Fruit fly (Drosophila melanogaster) whole organism, embryonic: ENCODE data around the gene Nph.
A peak's percentile ranks its signal among the peaks of the same experiment; 100 is the strongest.

Source experiments
- Abd-B ChIP-seq: fragments of 200-800 bp; sonication (Bioruptor generic); optimal IDR thresholded peaks from 2 replicates; lab custom pipeline; 2018; ENCODE audit warnings: missing biosample characterization, mild to moderate bottlenecking, missing genetic modification characterization, moderate library complexity
- BtbVII ChIP-seq: fragments of 200-800 bp; sonication (Bioruptor generic); optimal IDR thresholded peaks from 3 replicates; lab custom pipeline; 2017; ENCODE audit warnings: missing biosample characterization, mild to moderate bottlenecking, missing genetic modification characterization
- CG10366 ChIP-seq: fragments of 200-800 bp; sonication (Bioruptor generic); IDR thresholded peaks from 2 replicates; pipeline ENCODE4 v1.3.6; 2022; ENCODE audit warnings: missing biosample characterization, missing genetic modification characterization
- CG11398 ChIP-seq: fragments of 200-800 bp; sonication (Bioruptor generic); optimal IDR thresholded peaks from 2 replicates; lab custom pipeline; 2016; ENCODE audit warnings: missing biosample characterization, missing genetic modification characterization
- CG12104 ChIP-seq: fragments of 200-800 bp; sonication (Bioruptor generic); optimal IDR thresholded peaks from 3 replicates; lab custom pipeline; 2016; ENCODE audit warnings: missing biosample characterization, missing genetic modification characterization
- CG12219 ChIP-seq: fragments of 200-800 bp; sonication (Bioruptor generic); optimal IDR thresholded peaks from 3 replicates; lab custom pipeline; 2018; ENCODE audit warnings: missing biosample characterization, mild to moderate bottlenecking, missing genetic modification characterization
- CG1233 ChIP-seq: fragments of 200-800 bp; sonication (Bioruptor generic); optimal IDR thresholded peaks from 4 replicates; lab custom pipeline; 2018; ENCODE audit warnings: missing biosample characterization, mild to moderate bottlenecking, missing genetic modification characterization
- CG13123 ChIP-seq: fragments of 200-800 bp; sonication (Bioruptor generic); optimal IDR thresholded peaks from 2 replicates; lab custom pipeline; 2016; ENCODE audit warnings: missing biosample characterization, missing genetic modification characterization
- CG13296 ChIP-seq: fragments of 200-800 bp; sonication (Bioruptor generic); optimal IDR thresholded peaks from 3 replicates; lab custom pipeline; 2018; ENCODE audit warnings: missing biosample characterization, mild to moderate bottlenecking, missing genetic modification characterization
- CG13424 ChIP-seq: fragments of 200-800 bp; sonication (Bioruptor generic); optimal IDR thresholded peaks from 2 replicates; lab custom pipeline; 2019; ENCODE audit warnings: missing biosample characterization, mild to moderate bottlenecking, missing genetic modification characterization, moderate library complexity
- CG15011 ChIP-seq: fragments of 200-800 bp; sonication (Bioruptor generic); optimal IDR thresholded peaks from 3 replicates; lab custom pipeline; 2018; ENCODE audit warnings: missing biosample characterization, mild to moderate bottlenecking, missing genetic modification characterization
- CG15514 ChIP-seq: fragments of 200-800 bp; sonication (Bioruptor generic); optimal IDR thresholded peaks from 3 replicates; lab custom pipeline; 2017; ENCODE audit warnings: missing biosample characterization, missing genetic modification characterization, mild to moderate bottlenecking, moderate library complexity, missing genetic modification reagents
- CG16813 ChIP-seq: fragments of 200-800 bp; sonication (Bioruptor generic); IDR thresholded peaks from 3 replicates; pipeline ENCODE4 v1.3.6; 2022; ENCODE audit warnings: missing biosample characterization, missing genetic modification characterization; ENCODE audit not compliant: partially characterized antibody
- CG17612 ChIP-seq: fragments of 200-800 bp; sonication (Bioruptor generic); IDR thresholded peaks from 2 replicates; pipeline ENCODE4 v1.3.6; 2022; ENCODE audit warnings: missing biosample characterization, missing genetic modification characterization
- CG18262 ChIP-seq: fragments of 200-800 bp; optimal IDR thresholded peaks from 3 replicates; lab custom pipeline; 2019; ENCODE audit warnings: missing biosample characterization, mild to moderate bottlenecking, missing genetic modification characterization, moderate library complexity
- CG18476 ChIP-seq: fragments of 200-800 bp; sonication (Bioruptor generic); optimal IDR thresholded peaks from 2 replicates; lab custom pipeline; 2016; ENCODE audit warnings: missing biosample characterization, mild to moderate bottlenecking, missing genetic modification characterization
- CG2116 ChIP-seq: fragments of 200-800 bp; sonication (Bioruptor generic); optimal IDR thresholded peaks from 3 replicates; lab custom pipeline; 2018; ENCODE audit warnings: missing biosample characterization, mild to moderate bottlenecking, missing genetic modification characterization
- CG3065 ChIP-seq: fragments of 200-800 bp; sonication (Bioruptor generic); optimal IDR thresholded peaks from 2 replicates; lab custom pipeline; 2016; ENCODE audit warnings: missing biosample characterization, missing genetic modification characterization
- CG3163 ChIP-seq: fragments of 200-800 bp; sonication (Bioruptor generic); optimal IDR thresholded peaks from 3 replicates; lab custom pipeline; 2016; ENCODE audit warnings: missing biosample characterization, missing genetic modification characterization
- CG6175 ChIP-seq: fragments of 200-800 bp; sonication (Bioruptor generic); IDR thresholded peaks from 3 replicates; pipeline ENCODE4 v1.3.6; 2022; ENCODE audit warnings: missing biosample characterization, missing genetic modification characterization
- CG6689 ChIP-seq: fragments of 200-800 bp; sonication (Bioruptor generic); IDR thresholded peaks from 2 replicates; pipeline ENCODE4 v1.3.6; 2022; ENCODE audit warnings: missing biosample characterization, missing genetic modification characterization
- CG6765 ChIP-seq: fragments of 200-800 bp; sonication (Bioruptor generic); optimal IDR thresholded peaks from 3 replicates; lab custom pipeline; 2017; ENCODE audit warnings: missing biosample characterization, mild to moderate bottlenecking, missing genetic modification characterization
- CG6813 ChIP-seq: fragments of 200-800 bp; sonication (Bioruptor generic); optimal IDR thresholded peaks from 2 replicates; lab custom pipeline; 2017; ENCODE audit warnings: missing biosample characterization, missing genetic modification characterization, mild to moderate bottlenecking, moderate library complexity, missing genetic modification reagents
- CG8290 ChIP-seq, 3 experiments: fragments of 200-800 bp; sonication (Bioruptor generic); optimal IDR thresholded peaks; 2 replicates each; lab custom pipeline; 2016 to 2019; ENCODE audit warnings: missing biosample characterization in 3 of 3, missing genetic modification characterization in 3 of 3, mild to moderate bottlenecking in 2 of 3, moderate library complexity in 1 of 3
- CG9215 ChIP-seq: fragments of 200-800 bp; sonication (Bioruptor generic); IDR thresholded peaks from 2 replicates; pipeline ENCODE4 v1.3.6; 2022; ENCODE audit warnings: missing biosample characterization, missing genetic modification characterization
- CG9797 ChIP-seq: fragments of 200-800 bp; sonication (Bioruptor generic); optimal IDR thresholded peaks from 3 replicates; lab custom pipeline; 2018; ENCODE audit warnings: missing biosample characterization, mild to moderate bottlenecking, missing genetic modification characterization
- Dfd ChIP-seq, 2 experiments: fragments of >200 bp; optimal IDR thresholded peaks; 2 replicates each; lab custom pipeline; 2017; ENCODE audit warnings: missing biosample characterization in 2 of 2, missing genetic modification characterization in 2 of 2
- Dll ChIP-seq: fragments of 200-800 bp; sonication (Bioruptor generic); IDR thresholded peaks from 4 replicates; pipeline ENCODE4 v1.3.6; 2022; ENCODE audit warnings: missing biosample characterization, missing genetic modification characterization; ENCODE audit not compliant: partially characterized antibody
- Eip74EF ChIP-seq, 2 experiments: fragments of 200-800 bp in 1 of 2; fragments of >200 bp in 1 of 2; sonication (Bioruptor generic) in 1 of 2; optimal IDR thresholded peaks; 2 replicates each; lab custom pipeline; 2017 to 2019; ENCODE audit warnings: missing biosample characterization in 2 of 2, missing genetic modification characterization in 2 of 2, mild to moderate bottlenecking in 1 of 2, moderate library complexity in 1 of 2
- HLHmδ ChIP-seq: fragments of 200-800 bp; sonication (Bioruptor generic); optimal IDR thresholded peaks from 2 replicates; lab custom pipeline; 2018; ENCODE audit warnings: missing biosample characterization, mild to moderate bottlenecking, missing genetic modification characterization, moderate library complexity
- Pdp1 ChIP-seq, 2 experiments: fragments of 200-800 bp; sonication (Bioruptor generic); optimal IDR thresholded peaks; 3 replicates each; lab custom pipeline; 2016; ENCODE audit warnings: missing biosample characterization in 2 of 2, missing genetic modification characterization in 2 of 2, mild to moderate bottlenecking in 1 of 2, moderate library complexity in 1 of 2
- Usf ChIP-seq: fragments of 200-800 bp; sonication (Bioruptor generic); optimal IDR thresholded peaks from 2 replicates; lab custom pipeline; 2017; ENCODE audit warnings: missing genotype, missing biosample characterization, missing genetic modification characterization
- Vsx1 ChIP-seq: fragments of 200-800 bp; sonication (Bioruptor generic); optimal IDR thresholded peaks from 2 replicates; lab custom pipeline; 2017; ENCODE audit warnings: missing biosample characterization, mild to moderate bottlenecking, missing genetic modification characterization, missing genetic modification reagents
- bab2 ChIP-seq: fragments of 200-800 bp; sonication (Bioruptor generic); optimal IDR thresholded peaks from 2 replicates; lab custom pipeline; 2016; ENCODE audit warnings: missing biosample characterization, missing genetic modification characterization
- br ChIP-seq: fragments of >200 bp; optimal IDR thresholded peaks from 2 replicates; lab custom pipeline; 2017
- btn ChIP-seq: fragments of 200-800 bp; sonication (Bioruptor generic); optimal IDR thresholded peaks from 2 replicates; lab custom pipeline; 2016; ENCODE audit warnings: missing biosample characterization, missing genetic modification characterization
- caup ChIP-seq: fragments of 200-800 bp; sonication (Bioruptor generic); optimal IDR thresholded peaks from 3 replicates; lab custom pipeline; 2017; ENCODE audit warnings: missing biosample characterization, mild to moderate bottlenecking, missing genetic modification characterization, moderate library complexity; ENCODE audit not compliant: severe bottlenecking
- chinmo ChIP-seq: fragments of 200-800 bp; sonication (Bioruptor generic); IDR thresholded peaks from 4 replicates; pipeline ENCODE4 v1.3.6; 2022; ENCODE audit warnings: missing biosample characterization, missing genetic modification characterization; ENCODE audit not compliant: partially characterized antibody
- da ChIP-seq: fragments of 200-800 bp; sonication (Bioruptor generic); optimal IDR thresholded peaks from 2 replicates; lab custom pipeline; 2016; ENCODE audit warnings: missing biosample characterization, missing genetic modification characterization
- gem ChIP-seq: fragments of 200-800 bp; sonication (Bioruptor generic); optimal IDR thresholded peaks from 2 replicates; lab custom pipeline; 2019; ENCODE audit warnings: missing biosample characterization, mild to moderate bottlenecking, missing genetic modification characterization, moderate library complexity
- inv ChIP-seq: fragments of 200-800 bp; sonication (Bioruptor generic); IDR thresholded peaks from 2 replicates; pipeline ENCODE4 v1.3.6; 2022; ENCODE audit warnings: missing biosample characterization, missing genetic modification characterization; ENCODE audit not compliant: partially characterized antibody
- kay ChIP-seq: fragments of 200-800 bp; sonication (Bioruptor generic); optimal IDR thresholded peaks from 2 replicates; lab custom pipeline; 2016; ENCODE audit warnings: missing biosample characterization, missing genetic modification characterization
- kni ChIP-seq: fragments of 200-800 bp; sonication (Bioruptor generic); optimal IDR thresholded peaks from 3 replicates; lab custom pipeline; 2017; ENCODE audit warnings: mild to moderate bottlenecking, missing biosample characterization, missing genetic modification reagents, missing genetic modification characterization
- lola ChIP-seq, 3 experiments: fragments of >200 bp in 2 of 3; fragments of 200-800 bp in 1 of 3; sonication (Bioruptor generic) in 1 of 3; optimal IDR thresholded peaks; 2 replicates each; lab custom pipeline; 2017 to 2019; ENCODE audit warnings: missing biosample characterization in 3 of 3, missing genetic modification characterization in 3 of 3, mild to moderate bottlenecking in 1 of 3, moderate library complexity in 1 of 3
- mam ChIP-seq: fragments of 200-800 bp; sonication (Bioruptor generic); optimal IDR thresholded peaks from 3 replicates; lab custom pipeline; 2016; ENCODE audit warnings: missing biosample characterization, missing genetic modification characterization
- mirr ChIP-seq: fragments of 200-800 bp; sonication (Bioruptor generic); optimal IDR thresholded peaks from 3 replicates; lab custom pipeline; 2018; ENCODE audit warnings: missing biosample characterization, mild to moderate bottlenecking, missing genetic modification characterization
- sqz ChIP-seq: fragments of 200-800 bp; sonication (Bioruptor generic); optimal IDR thresholded peaks from 3 replicates; lab custom pipeline; 2018; ENCODE audit warnings: missing biosample characterization, mild to moderate bottlenecking, missing genetic modification characterization
- ttk ChIP-seq: fragments of 200-800 bp; sonication (Bioruptor generic); IDR thresholded peaks from 2 replicates; pipeline ENCODE4 v2.1.2; 2022; ENCODE audit warnings: missing biosample characterization, missing genetic modification characterization
- tup ChIP-seq: fragments of 200-800 bp; sonication (Bioruptor generic); optimal IDR thresholded peaks from 2 replicates; lab custom pipeline; 2016; ENCODE audit warnings: missing biosample characterization, mild to moderate bottlenecking, missing genetic modification characterization, moderate library complexity
- vnd ChIP-seq: fragments of 200-800 bp; sonication (Bioruptor generic); IDR thresholded peaks from 3 replicates; pipeline ENCODE4 v1.3.6; 2022; ENCODE audit warnings: missing biosample characterization, missing genetic modification characterization; ENCODE audit not compliant: partially characterized antibody

The Nph gene

dm6 chr3R:29993134-29993533 lies 11.5 kb downstream of the Nph start, which contains the start of gene Acph-1 (continued):
- TF ChIP-seq Vsx1 (GFP tag; lab: Kevin White, UChicago) (no peak), CG13123 (no peak), vnd (GFP tag; lab: Robert Waterston, UW) (no peak), tup (GFP tag; lab: Kevin White, UChicago) (no peak), CG6765 (peak; percentile 9), CG12219 (GFP tag; lab: Kevin White, UChicago) (no peak), CG2116 (GFP tag; lab: Kevin White, UChicago) (peak; percentile 98), CG15011 (GFP tag; lab: Kevin White, UChicago) (no peak), bab2 (GFP tag; lab: Kevin White, UChicago) (no peak), CG18262 (tag; lab: Kevin White, UChicago) (no peak), HLHmδ (GFP tag; lab: Kevin White, UChicago) (no peak), CG8290 (GFP tag; optimal IDR thresholded peaks at IDR 0.05; lab: Kevin White, UChicago) (no peak), CG8290 (tag; optimal IDR thresholded peaks at IDR 0.05; lab: Kevin White, UChicago) (no peak), CG16813 (0 out of 3 replicates have a peak, but pooled peaks have one; percentile 24), lola (GFP tag; optimal IDR thresholded peaks at IDR 0.05; lab: Kevin White, UChicago) (no peak), kni (no peak), ttk (GFP tag; lab: Robert Waterston, UW) (no peak), CG9215 (no peak), Dfd (GFP tag; optimal IDR thresholded peaks at IDR 0.05; lab: Kevin White, UChicago) (no peak), mam (no peak), Abd-B (no peak)
- TF ChIP-seq, all 482 proteins: peak for 25

DNA sequence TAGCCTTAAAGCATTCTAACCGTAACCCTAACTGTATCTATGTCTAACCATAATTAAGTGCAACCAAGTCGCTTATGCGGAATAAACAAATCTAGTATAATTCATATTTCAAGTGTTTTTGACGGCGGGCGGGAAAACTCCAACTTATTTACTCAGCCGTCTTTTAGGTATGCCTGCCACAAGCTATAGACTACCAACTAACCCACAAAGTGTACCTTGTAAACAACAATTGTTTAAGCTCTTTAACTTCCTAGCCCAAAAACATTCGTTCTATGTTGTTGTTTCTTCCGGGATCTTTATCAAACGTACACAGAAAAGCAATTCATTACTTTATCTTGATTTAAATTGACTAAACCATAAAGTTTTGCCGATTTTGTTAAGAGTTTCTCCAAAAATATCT lies 14.0 kb downstream of the Nph start:
- no peak for TF ChIP-seq kay (GFP tag; lab: Kevin White, UChicago)
- TF ChIP-seq CG15514, result peak; percentile 23
- TF ChIP-seq Eip74EF (GFP tag; optimal IDR thresholded peaks at IDR 0.05; lab: Kevin White, UChicago), result peak in 1 of 2 experiments; percentile 7
- TF ChIP-seq CG13296 (GFP tag; lab: Kevin White, UChicago), result peak; percentile 8
- TF ChIP-seq CG6175 (GFP tag; lab: Robert Waterston, UW), result no peak
- TF ChIP-seq br, result no peak
- TF ChIP-seq CG9797, result no peak
- TF ChIP-seq caup, result peak; percentile 38
- TF ChIP-seq da (GFP tag; lab: Kevin White, UChicago), result no peak
- no peak for TF ChIP-seq btn (GFP tag; lab: Kevin White, UChicago)
- TF ChIP-seq BtbVII (GFP tag; lab: Kevin White, UChicago), result peak; percentile 0
- TF ChIP-seq CG1233 (GFP tag; lab: Kevin White, UChicago), result no peak
- no peak for TF ChIP-seq Usf (GFP tag; lab: Kevin White, UChicago)
- no peak for TF ChIP-seq CG11398 (GFP tag; lab: Kevin White, UChicago)
- TF ChIP-seq sqz (GFP tag; lab: Kevin White, UChicago), result no peak
- TF ChIP-seq CG3163, result no peak
- no peak for TF ChIP-seq gem (tag; lab: Kevin White, UChicago)
- peak; percentile 33 for TF ChIP-seq CG6813
- TF ChIP-seq Dll (GFP tag; lab: Robert Waterston, UW), result no peak
- TF ChIP-seq CG6689 (GFP tag; lab: Robert Waterston, UW), result no peak
- TF ChIP-seq CG3065 (GFP tag; lab: Kevin White, UChicago), result no peak
- TF ChIP-seq CG13424, result no peak
- TF ChIP-seq CG18476 (GFP tag; lab: Kevin White, UChicago), result no peak
- TF ChIP-seq chinmo (GFP tag; lab: Robert Waterston, UW), result no peak
- no peak for TF ChIP-seq CG10366
- TF ChIP-seq CG17612 (GFP tag; lab: Robert Waterston, UW), result no peak
- TF ChIP-seq CG12104, result no peak
- no peak for TF ChIP-seq Pdp1 (GFP tag; optimal IDR thresholded peaks at IDR 0.05; lab: Kevin White, UChicago)
- peak; percentile 17 for TF ChIP-seq mirr (GFP tag; lab: Kevin White, UChicago)
- TF ChIP-seq inv (GFP tag; lab: Robert Waterston, UW), result no peak
